Worm (Caenorhabditis elegans) whole organism, young adult: ENCODE results near the gene R09A8.5.

ENCODE experiments used
- B0019.2 ChIP-seq: fragments of 200-800 bp; sonication (Bioruptor generic); conservative IDR thresholded peaks from 2 replicates; pipeline ENCODE4 v1.3.6; 2022; ENCODE audit warnings: missing genetic modification reagents, missing genetic modification characterization, missing compliant biosample characterization
- B0261.1 ChIP-seq: sonication (generic microtip); optimal IDR thresholded peaks from 2 replicates; lab custom pipeline; 2016; ENCODE audit warnings: mild to moderate bottlenecking, missing genetic modification characterization, moderate library complexity, missing compliant biosample characterization
- B0336.3 ChIP-seq: fragments of 200-800 bp; sonication (Bioruptor generic); IDR thresholded peaks from 2 replicates; pipeline ENCODE4 v1.3.6; 2022; ENCODE audit warnings: missing genetic modification characterization, missing compliant biosample characterization
- D2030.7 ChIP-seq: fragments of 200-800 bp; sonication (Bioruptor generic); IDR thresholded peaks from 2 replicates; pipeline ENCODE4 v1.3.6; 2022; ENCODE audit warnings: missing genetic modification reagents, missing genetic modification characterization, missing compliant biosample characterization
- F33H1.4 ChIP-seq: fragments of 200-800 bp; sonication (Bioruptor generic); IDR thresholded peaks from 2 replicates; pipeline ENCODE4 v1.3.6; 2022; ENCODE audit warnings: missing genetic modification reagents, missing genetic modification characterization, missing compliant biosample characterization
- F49E8.2 ChIP-seq: sonication (generic microtip); optimal IDR thresholded peaks from 3 replicates; lab custom pipeline; 2017; ENCODE audit warnings: missing genetic modification characterization, mild to moderate bottlenecking, missing compliant biosample characterization, antibody characterized with exemption, moderate library complexity; ENCODE audit not compliant: insufficient read depth
- F57C9.4 ChIP-seq: sonication (generic microtip); optimal IDR thresholded peaks from 2 replicates; lab custom pipeline; 2017; ENCODE audit warnings: mild to moderate bottlenecking, missing genetic modification characterization, missing compliant biosample characterization
- Y53G8AR.9 ChIP-seq: fragments of 200-800 bp; sonication (Bioruptor generic); conservative IDR thresholded peaks from 2 replicates; pipeline ENCODE4 v1.3.6; 2022; ENCODE audit warnings: missing genetic modification reagents, missing genetic modification characterization, missing compliant biosample characterization
- Y67H2A.10 ChIP-seq: fragments of 200-800 bp; sonication (Bioruptor generic); conservative IDR thresholded peaks from 2 replicates; pipeline ENCODE4 v1.3.6; 2022; ENCODE audit warnings: missing genetic modification reagents, missing genetic modification characterization, missing compliant biosample characterization
- Y79H2A.3 ChIP-seq: fragments of 200-800 bp; sonication (Bioruptor generic); conservative IDR thresholded peaks from 2 replicates; pipeline ENCODE4 v1.3.6; 2022; ENCODE audit warnings: missing genetic modification reagents, missing genetic modification characterization, missing compliant biosample characterization
- ZK185.1 ChIP-seq: sonication (generic microtip); optimal IDR thresholded peaks from 2 replicates; lab custom pipeline; 2016; ENCODE audit warnings: mild to moderate bottlenecking, missing genetic modification characterization, missing compliant biosample characterization; ENCODE audit not compliant: poor library complexity, severe bottlenecking
- ama-1 ChIP-seq, 3 experiments: fragments of 150-350 bp in 1 of 3; sonication (generic microtip) in 2 of 3; optimal IDR thresholded peaks; 2 replicates each; lab custom pipeline; 2014 to 2018; ENCODE audit warnings: missing biosample characterization in 2 of 3, missing genetic modification characterization in 2 of 3, missing genetic modification reagents in 2 of 3
- athp-1 ChIP-seq: sonication (generic microtip); optimal IDR thresholded peaks from 2 replicates; lab custom pipeline; 2017; ENCODE audit warnings: mild to moderate bottlenecking, missing genetic modification characterization, missing compliant biosample characterization
- attf-5 ChIP-seq: fragments of 200-800 bp; sonication (Bioruptor generic); optimal IDR thresholded peaks from 2 replicates; lab custom pipeline; 2018; ENCODE audit warnings: mild to moderate bottlenecking, missing genetic modification characterization, missing compliant biosample characterization
- attf-6 ChIP-seq: fragments of 200-800 bp; sonication (Bioruptor generic); IDR thresholded peaks from 2 replicates; pipeline ENCODE4 v1.3.6; 2022; ENCODE audit warnings: missing genetic modification reagents, missing genetic modification characterization, missing compliant biosample characterization
- bed-1 ChIP-seq: fragments of 200-800 bp; sonication (Bioruptor generic); IDR thresholded peaks from 2 replicates; pipeline ENCODE4 v1.3.6; 2022; ENCODE audit warnings: missing genetic modification reagents, missing genetic modification characterization, missing compliant biosample characterization
- bed-2 ChIP-seq: fragments of 200-800 bp; sonication (Bioruptor generic); IDR thresholded peaks from 2 replicates; pipeline ENCODE4 v1.3.6; 2022; ENCODE audit warnings: missing genetic modification reagents, missing genetic modification characterization, missing compliant biosample characterization
- cebp-1 ChIP-seq, 2 experiments: fragments of 200-800 bp in 1 of 2; sonication (Bioruptor generic) in 1 of 2; sonication (generic microtip) in 1 of 2; IDR thresholded peaks in 1 of 2; optimal IDR thresholded peaks in 1 of 2; 2 replicates each; pipeline versions ENCODE4 v1.3.6 to Lab custom; 2017 to 2022; ENCODE audit warnings: missing compliant biosample characterization in 2 of 2, missing genetic modification characterization in 2 of 2, mild to moderate bottlenecking in 1 of 2, missing genetic modification reagents in 1 of 2, moderate library complexity in 1 of 2
- ceh-100 ChIP-seq: fragments of 200-800 bp; sonication (Bioruptor generic); IDR thresholded peaks from 2 replicates; pipeline ENCODE4 v1.3.6; 2022; ENCODE audit warnings: missing genetic modification reagents, missing genetic modification characterization, missing compliant biosample characterization
- ceh-27 ChIP-seq: fragments of 200-800 bp; sonication (Bioruptor generic); optimal IDR thresholded peaks from 2 replicates; lab custom pipeline; 2018; ENCODE audit warnings: mild to moderate bottlenecking, missing genetic modification characterization, moderate library complexity, missing compliant biosample characterization
- ceh-91 ChIP-seq: fragments of 200-800 bp; sonication (Bioruptor generic); IDR thresholded peaks from 2 replicates; pipeline ENCODE4 v1.3.6; 2022; ENCODE audit warnings: missing genetic modification reagents, missing genetic modification characterization, missing compliant biosample characterization
- dox-1 ChIP-seq: fragments of 200-800 bp; sonication (Bioruptor generic); IDR thresholded peaks from 2 replicates; pipeline ENCODE4 v1.3.6; 2022; ENCODE audit warnings: missing genetic modification reagents, missing genetic modification characterization, missing compliant biosample characterization
- egl-44 ChIP-seq: fragments of 200-800 bp; sonication (Bioruptor generic); IDR thresholded peaks from 2 replicates; pipeline ENCODE4 v1.3.6; 2022; ENCODE audit warnings: missing genetic modification reagents, missing genetic modification characterization, missing compliant biosample characterization
- him-1 ChIP-seq: sonication (generic microtip); optimal IDR thresholded peaks from 2 replicates; lab custom pipeline; 2016; ENCODE audit warnings: missing genotype, missing genetic modification reagents, missing genetic modification characterization, missing compliant biosample characterization
- hlh-26 ChIP-seq: fragments of 200-800 bp; sonication (Bioruptor generic); conservative IDR thresholded peaks from 2 replicates; pipeline ENCODE4 v1.3.6; 2022; ENCODE audit warnings: missing genetic modification reagents, missing genetic modification characterization, missing compliant biosample characterization
- hrde-1 ChIP-seq: sonication (generic microtip); optimal IDR thresholded peaks from 2 replicates; lab custom pipeline; 2016; ENCODE audit warnings: missing genetic modification characterization, mild to moderate bottlenecking, missing compliant biosample characterization, moderate library complexity, missing genotype, missing genetic modification reagents, borderline replicate concordance
- let-526 ChIP-seq: fragments of 200-800 bp; sonication (Bioruptor generic); IDR thresholded peaks from 2 replicates; pipeline ENCODE4 v1.3.6; 2022; ENCODE audit warnings: missing genetic modification reagents, missing genetic modification characterization, missing compliant biosample characterization
- lin-26 ChIP-seq: fragments of 200-800 bp; sonication (Bioruptor generic); IDR thresholded peaks from 2 replicates; pipeline ENCODE4 v1.3.6; 2022; ENCODE audit warnings: missing genetic modification reagents, missing genetic modification characterization, missing compliant biosample characterization
- lin-54 ChIP-seq: fragments of 200-800 bp; sonication (Bioruptor generic); optimal IDR thresholded peaks from 2 replicates; lab custom pipeline; 2018; ENCODE audit warnings: mild to moderate bottlenecking, missing genetic modification characterization, missing compliant biosample characterization
- nhr-90 ChIP-seq: sonication (generic microtip); optimal IDR thresholded peaks from 2 replicates; lab custom pipeline; 2016; ENCODE audit warnings: missing genotype, mild to moderate bottlenecking, missing genetic modification characterization, missing compliant biosample characterization
- pha-4 ChIP-seq: fragments of 150-350 bp; sonication (generic microtip); optimal IDR thresholded peaks from 2 replicates; lab custom pipeline; 2014; ENCODE audit warnings: missing biosample characterization, missing genetic modification reagents, missing genetic modification characterization
- sea-2 ChIP-seq: fragments of 200-800 bp; sonication (Bioruptor generic); IDR thresholded peaks from 2 replicates; pipeline ENCODE4 v1.3.6; 2022; ENCODE audit warnings: missing genetic modification characterization, missing compliant biosample characterization
- snpc-1.1 ChIP-seq: sonication (generic microtip); optimal IDR thresholded peaks from 2 replicates; lab custom pipeline; 2017; ENCODE audit warnings: missing genetic modification characterization, mild to moderate bottlenecking, missing compliant biosample characterization, antibody characterized with exemption, moderate library complexity, missing genotype, missing genetic modification reagents; ENCODE audit not compliant: insufficient read depth
- snpc-4 ChIP-seq, 5 experiments: fragments of 150-350 bp in 1 of 5; sonication (generic microtip) in 4 of 5; optimal IDR thresholded peaks; 2 replicates each; lab custom pipeline; 2014 to 2018; ENCODE audit warnings: missing genetic modification characterization in 5 of 5, missing biosample characterization in 3 of 5, antibody characterized with exemption in 2 of 5, mild to moderate bottlenecking in 2 of 5, missing compliant biosample characterization in 2 of 5, missing genotype in 2 of 5, moderate library complexity in 2 of 5, missing genetic modification reagents in 1 of 5
- somi-1 ChIP-seq: fragments of 200-800 bp; sonication (Bioruptor generic); optimal IDR thresholded peaks from 2 replicates; lab custom pipeline; 2018; ENCODE audit warnings: mild to moderate bottlenecking, missing genetic modification characterization, missing compliant biosample characterization
- sptf-2 ChIP-seq: fragments of 200-800 bp; sonication (Bioruptor generic); optimal IDR thresholded peaks from 2 replicates; lab custom pipeline; 2018; ENCODE audit warnings: mild to moderate bottlenecking, missing genetic modification characterization, missing compliant biosample characterization
- zim-3 ChIP-seq: sonication (generic microtip); optimal IDR thresholded peaks from 2 replicates; lab custom pipeline; 2017; ENCODE audit warnings: mild to moderate bottlenecking, missing genetic modification characterization, moderate library complexity, missing compliant biosample characterization
- ztf-22 ChIP-seq: fragments of 200-800 bp; sonication (Bioruptor generic); optimal IDR thresholded peaks from 2 replicates; lab custom pipeline; 2018; ENCODE audit warnings: mild to moderate bottlenecking, missing genetic modification characterization, moderate library complexity, missing compliant biosample characterization
- ztf-26 ChIP-seq: sonication (generic microtip); optimal IDR thresholded peaks from 2 replicates; lab custom pipeline; 2017; ENCODE audit warnings: missing genetic modification characterization, missing compliant biosample characterization

Gene R09A8.5

DNA sequence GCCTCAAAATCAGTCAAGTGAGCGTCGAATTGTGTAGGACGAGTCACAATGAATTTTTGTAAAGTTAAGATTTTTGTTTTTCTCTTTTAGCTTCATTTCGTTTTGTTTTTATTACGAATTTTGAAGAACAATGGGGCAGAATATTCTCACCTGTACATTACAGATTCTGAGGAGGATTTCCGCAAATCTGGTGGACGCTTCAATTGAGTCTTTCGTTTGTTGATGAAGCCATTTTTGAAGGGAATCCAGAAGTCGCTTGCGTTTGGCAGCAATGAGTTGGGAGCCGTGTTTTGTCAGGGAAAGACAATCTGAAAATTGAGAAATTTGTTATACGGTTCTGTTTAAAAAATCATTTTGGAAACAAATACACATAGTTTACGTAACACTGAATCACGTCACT, 24.1 kb upstream of the R09A8.5 start:
- peak; percentile 48 for TF ChIP-seq ama-1 (optimal IDR thresholded peaks at IDR 0.05; lab: Kevin White, UChicago)
- no peak for TF ChIP-seq ama-1 (GFP tag; optimal IDR thresholded peaks at IDR 0.05; lab: Kevin White, UChicago)
- no peak for TF ChIP-seq somi-1 (GFP tag; lab: Kevin White, UChicago)
- TF ChIP-seq attf-6 (GFP tag; lab: Robert Waterston, UW): 0 out of 2 replicates have a peak, but pooled peaks have one; percentile 18

DNA sequence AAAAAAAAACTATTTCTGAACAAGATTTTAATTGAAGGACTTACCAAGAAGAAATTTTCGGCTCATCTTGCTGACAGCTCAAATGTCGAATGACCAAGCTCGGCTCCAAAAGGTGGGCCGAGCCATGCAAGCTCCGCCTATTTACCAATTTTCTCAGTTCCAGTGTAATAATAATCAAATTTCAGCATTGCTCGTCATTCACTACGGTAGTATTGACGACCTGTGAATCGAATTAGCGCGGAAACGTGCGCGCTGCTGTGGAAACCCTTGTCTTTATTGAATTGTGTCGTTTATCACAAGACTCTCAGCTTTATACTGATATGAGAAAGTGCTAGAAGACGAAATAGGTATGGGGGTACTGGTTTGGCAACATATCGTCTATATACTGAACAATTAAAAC, 23.2 kb upstream of the R09A8.5 start, which contains the start of gene nlp-76:
nlp-76 (minus strand) TSS at position 367 of the 400 bp plus-strand sequence.
- peak; percentile 15; the same call in 1 of the 2 replicates for TF ChIP-seq dox-1 (GFP tag; lab: Robert Waterston, UW)
- peak; percentile 29 for TF ChIP-seq athp-1 (tag; lab: Kevin White, UChicago)
- peak; percentile 20; the same call in 1 of the 2 replicates for TF ChIP-seq lin-26 (GFP tag; lab: Robert Waterston, UW)
- peak; percentile 29; the same call in 1 of the 2 replicates for TF ChIP-seq B0336.3 (GFP tag; lab: Robert Waterston, UW)
- no peak for TF ChIP-seq F49E8.2 (tag; lab: Kevin White, UChicago)
- TF ChIP-seq somi-1 (GFP tag; lab: Kevin White, UChicago): peak; percentile 36
- no peak for TF ChIP-seq ceh-91 (GFP tag; lab: Robert Waterston, UW)
- TF ChIP-seq sea-2 (GFP tag; lab: Robert Waterston, UW): no peak
- TF ChIP-seq ama-1 (optimal IDR thresholded peaks at IDR 0.05; lab: Kevin White, UChicago): peak; percentile 49
- TF ChIP-seq ama-1 (GFP tag; optimal IDR thresholded peaks at IDR 0.05; lab: Kevin White, UChicago): no peak
- TF ChIP-seq Y53G8AR.9 (GFP tag; lab: Robert Waterston, UW): 0 out of 2 replicates have a peak, but pooled peaks have one; percentile 18
- no peak for TF ChIP-seq cebp-1 (GFP tag; IDR thresholded peaks at IDR 0.05; lab: Robert Waterston, UW)
- TF ChIP-seq cebp-1 (tag; optimal IDR thresholded peaks at IDR 0.05; lab: Kevin White, UChicago): peak; percentile 56
- peak; percentile 18; the same call in 1 of the 2 replicates for TF ChIP-seq egl-44 (GFP tag; lab: Robert Waterston, UW)
- no peak for TF ChIP-seq sptf-2
- TF ChIP-seq F57C9.4 (tag; lab: Kevin White, UChicago): no peak
- no peak for TF ChIP-seq ZK185.1 (tag; lab: Kevin White, UChicago)
- TF ChIP-seq ztf-22 (GFP tag; lab: Kevin White, UChicago): no peak
- peak; percentile 43 for TF ChIP-seq ztf-26

DNA sequence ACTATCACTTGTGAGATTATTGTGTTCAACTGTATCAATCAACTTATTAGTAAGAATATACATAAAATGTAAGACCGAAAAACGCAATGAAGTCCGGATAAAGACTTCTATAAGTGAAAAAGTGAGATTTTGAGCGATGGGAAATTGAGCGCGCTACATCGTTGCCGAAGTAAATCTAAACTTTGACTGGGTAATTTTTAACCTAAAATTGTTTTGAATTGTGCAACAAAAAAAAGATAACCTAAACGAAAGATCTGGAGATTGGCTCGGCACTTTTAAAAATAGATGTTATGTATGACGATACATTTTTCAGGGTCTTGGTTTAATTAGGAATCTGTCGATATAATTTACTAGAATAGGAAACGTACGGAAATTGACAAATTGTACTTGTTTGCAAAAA, 22.8 kb upstream of the R09A8.5 start:
- 0 out of 2 replicates have a peak, but pooled peaks have one; percentile 9 for TF ChIP-seq bed-1 (GFP tag; lab: Robert Waterston, UW)
- peak; percentile 8 for TF ChIP-seq lin-54
- no peak for TF ChIP-seq Y79H2A.3

DNA sequence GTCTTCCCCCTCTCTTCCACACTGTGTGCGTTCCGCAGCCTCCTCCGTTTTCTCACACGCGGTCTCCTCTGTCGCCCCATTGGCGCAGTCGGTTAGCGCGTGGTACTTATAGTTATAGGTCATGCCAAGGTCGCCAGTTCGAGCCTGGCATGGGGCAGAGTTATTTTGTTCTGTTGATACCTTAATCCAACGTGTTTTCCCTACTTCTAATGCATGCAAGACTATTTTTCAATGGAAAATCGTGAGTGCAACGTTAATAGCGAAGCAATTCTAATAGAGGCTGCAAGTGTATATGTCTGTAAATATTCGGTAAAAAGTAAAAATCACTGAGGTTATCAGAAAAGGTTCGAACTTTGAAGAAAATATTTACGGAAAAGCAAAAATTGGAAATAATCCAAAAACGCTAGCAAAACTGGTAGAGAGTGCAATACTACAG, 20.8 kb upstream of the R09A8.5 start:
- TF ChIP-seq attf-5: peak; percentile 41
- peak; percentile 75 for TF ChIP-seq D2030.7 (GFP tag; lab: Robert Waterston, UW)
- peak; percentile 76 for TF ChIP-seq ceh-27 (GFP tag; lab: Kevin White, UChicago)
- no peak for TF ChIP-seq hlh-26 (GFP tag; lab: Robert Waterston, UW)
- TF ChIP-seq nhr-90 (tag; lab: Kevin White, UChicago): peak; percentile 76
- no peak for TF ChIP-seq ceh-91 (GFP tag; lab: Robert Waterston, UW)
- peak; percentile 96 for TF ChIP-seq B0261.1 (tag; lab: Kevin White, UChicago)
- peak; percentile 39 for TF ChIP-seq athp-1 (tag; lab: Kevin White, UChicago)
- peak; percentile 83 for TF ChIP-seq lin-26 (GFP tag; lab: Robert Waterston, UW)
- no peak for TF ChIP-seq bed-1 (GFP tag; lab: Robert Waterston, UW)
- 0 out of 2 replicates have a peak, but pooled peaks have one; percentile 23 for TF ChIP-seq ceh-100
- TF ChIP-seq sea-2 (GFP tag; lab: Robert Waterston, UW): no peak
- peak; percentile 46; the same call in 1 of the 2 replicates for TF ChIP-seq Y67H2A.10 (GFP tag; lab: Robert Waterston, UW)
- 0 out of 2 replicates have a peak, but pooled peaks have one; percentile 13 for TF ChIP-seq let-526
- TF ChIP-seq him-1 (tag; lab: Kevin White, UChicago): peak; percentile 95
- TF ChIP-seq snpc-4 (GFP tag; optimal IDR thresholded peaks at IDR 0.05; lab: Kevin White, UChicago): peak; percentile 71
- peak in 3 of 4 experiments; percentile 53 to 80 (median 70) for TF ChIP-seq snpc-4 (tag; optimal IDR thresholded peaks at IDR 0.05; lab: Kevin White, UChicago)
- TF ChIP-seq bed-2 (GFP tag; lab: Robert Waterston, UW): no peak
- TF ChIP-seq pha-4: no peak
- peak; percentile 73 for TF ChIP-seq zim-3
- peak; percentile 56; the same call in 1 of the 2 replicates for TF ChIP-seq B0019.2 (GFP tag; lab: Robert Waterston, UW)
- TF ChIP-seq hrde-1 (tag; lab: Kevin White, UChicago): peak; percentile 86
- TF ChIP-seq F33H1.4 (GFP tag; lab: Robert Waterston, UW): no peak
- peak; percentile 60 for TF ChIP-seq snpc-1.1 (tag; lab: Kevin White, UChicago)
